Fruit fly (Drosophila melanogaster) S2 (cell line): ENCODE data around the gene CG9592.

Source experiments
- CG8478 ChIP-seq: fragments of >200 bp; optimal IDR thresholded peaks from 2 replicates; lab custom pipeline; 2018
- CTCF ChIP-seq, 2 experiments: fragments of >200 bp; optimal IDR thresholded peaks; 2 replicates each; lab custom pipeline; 2018

DNA sequence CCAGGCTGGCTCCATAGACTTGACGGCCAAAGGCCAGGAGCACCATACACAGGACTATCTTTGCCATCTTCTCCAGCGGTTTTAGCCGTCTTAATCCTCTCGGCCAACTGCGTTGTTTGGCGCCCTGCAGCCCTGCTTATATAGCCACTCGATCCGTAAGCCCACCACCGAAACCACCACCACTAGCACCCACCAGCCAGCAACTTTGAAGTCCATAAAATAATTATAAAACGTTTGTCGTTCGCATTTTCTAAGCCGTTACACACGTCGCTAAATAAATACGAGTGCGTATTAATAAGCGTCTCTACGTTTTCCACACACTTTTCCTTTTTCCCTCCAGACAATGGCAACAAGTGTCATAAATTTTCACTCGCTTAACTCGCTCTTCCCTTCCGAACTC lies 43.0 kb downstream of the CG9592 start, which contains the start of gene Lk:
- TF ChIP-seq CG8478, result no peak
- no peak for TF ChIP-seq CTCF (optimal IDR thresholded peaks at IDR 0.05; lab: Kevin White, UChicago)
